Worm (Caenorhabditis elegans): Measurements from ENCODE around the gene C47E12.14.

DNA sequence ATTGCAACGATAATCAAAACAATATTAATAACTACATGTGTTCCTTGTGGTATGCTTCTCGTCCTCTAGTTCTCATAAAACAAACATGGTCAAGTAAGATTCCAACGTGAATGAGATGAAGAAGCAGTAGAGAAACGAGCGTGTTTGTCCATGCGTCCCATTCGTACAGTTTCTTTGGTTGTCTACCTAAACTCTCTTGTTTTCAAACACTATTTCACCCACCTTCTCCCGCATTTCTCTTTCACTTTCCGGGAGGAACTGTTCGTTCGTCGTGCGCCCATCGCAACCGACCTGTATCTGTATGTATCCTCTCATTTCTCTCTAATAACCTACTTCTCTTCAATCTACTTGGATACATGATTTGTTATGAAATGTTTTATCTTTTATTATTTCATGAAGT, 31.6 kb upstream of the C47E12.14 start:
- TF ChIP-seq hlh-6 (tag; optimal IDR thresholded peaks at IDR 0.05): no peak
- no peak for TF ChIP-seq unc-86 (tag; optimal IDR thresholded peaks at IDR 0.05)
- TF ChIP-seq nfya-1 (tag; optimal IDR thresholded peaks at IDR 0.05): no peak
- TF ChIP-seq pha-4 (tag; optimal IDR thresholded peaks at IDR 0.05): no peak
- no peak for TF ChIP-seq ttx-3 (tag; optimal IDR thresholded peaks at IDR 0.05)
- TF ChIP-seq F13H6.1 (tag; optimal IDR thresholded peaks at IDR 0.05): no peak
- no peak for TF ChIP-seq ceh-30 (tag; optimal IDR thresholded peaks at IDR 0.05)
